Worm (Caenorhabditis elegans) whole organism, mixed stage, embryonic: ENCODE measurements around the gene dmsr-11.

ENCODE experiments used
- ceh-39 ChIP-seq: fragments of 150-350 bp; optimal IDR thresholded peaks from 2 replicates; lab custom pipeline; 2014; ENCODE audit warnings: missing biosample characterization, missing genetic modification characterization
- elt-1 ChIP-seq: sonication (generic microtip); optimal IDR thresholded peaks from 2 replicates; lab custom pipeline; 2017; ENCODE audit warnings: missing genetic modification characterization, mild to moderate bottlenecking, missing compliant biosample characterization, antibody characterized with exemption, moderate library complexity, borderline replicate concordance; ENCODE audit not compliant: insufficient read depth
- mep-1 ChIP-seq: fragments of 150-350 bp; optimal IDR thresholded peaks from 2 replicates; lab custom pipeline; 2017; ENCODE audit warnings: missing biosample characterization, missing genetic modification reagents, missing genetic modification characterization, inconsistent platforms
- nhr-12 ChIP-seq: fragments of 150-350 bp; optimal IDR thresholded peaks from 2 replicates; lab custom pipeline; 2014; ENCODE audit warnings: missing biosample characterization, missing genetic modification characterization
- sptf-1 ChIP-seq: sonication (generic microtip); optimal IDR thresholded peaks from 2 replicates; lab custom pipeline; 2017; ENCODE audit warnings: mild to moderate bottlenecking, missing genetic modification characterization, moderate library complexity, missing compliant biosample characterization
- unc-62 ChIP-seq: fragments of 150-350 bp; optimal IDR thresholded peaks from 2 replicates; lab custom pipeline; 2014; ENCODE audit warnings: missing biosample characterization, missing genetic modification reagents, missing genetic modification characterization
- ztf-11 ChIP-seq: fragments of 150-350 bp; optimal IDR thresholded peaks from 2 replicates; lab custom pipeline; 2014; ENCODE audit warnings: missing biosample characterization, missing genetic modification characterization

ce11 chrV:6810091-6810490 lies 6.2 kb upstream of the dmsr-11 start:
- TF ChIP-seq ztf-11 (tag; lab: Kevin White, UChicago) (no peak), mep-1 (no peak), unc-62 (GFP tag; lab: Kevin White, UChicago) (no peak), nhr-12 (tag; lab: Kevin White, UChicago) (no peak), elt-1 (tag; lab: Kevin White, UChicago) (no peak), sptf-1 (tag; lab: Kevin White, UChicago) (no peak), ceh-39 (tag; lab: Kevin White, UChicago) (no peak)
